Worm (Caenorhabditis elegans) whole organism, L4 larva: ENCODE measurements around the gene F17E9.18.

ENCODE experiments used
- mdl-1 ChIP-seq, 2 experiments: fragments of 150-350 bp in 1 of 2; sonication (generic microtip) in 1 of 2; optimal IDR thresholded peaks; 2 replicates each; lab custom pipeline; 2014 to 2017; ENCODE audit warnings: missing biosample characterization in 2 of 2, missing genetic modification characterization in 2 of 2
- mep-1 ChIP-seq: fragments of 150-350 bp; sonication (generic microtip); optimal IDR thresholded peaks from 3 replicates; lab custom pipeline; 2014; ENCODE audit warnings: missing biosample characterization, missing genetic modification characterization

ce11 chrIV:8382695-8383094 is 35.7 kb upstream of the F17E9.18 start, which contains the start of gene D2096.9:
- TF ChIP-seq mep-1 (tag; lab: Kevin White, UChicago): no peak
- TF ChIP-seq mdl-1 (tag; optimal IDR thresholded peaks at IDR 0.05; lab: Kevin White, UChicago): no peak
